Fruit fly (Drosophila melanogaster): Measurements from ENCODE around the gene Noc1.

The Noc1 gene

dm6 chr3L:11118627-11119395 is 44.2 kb downstream of the Noc1 start (continued):
- no peak; the same call in 2 of the 3 replicates for TF ChIP-seq CG11093 (GFP tag; IDR thresholded peaks at IDR 0.05)
- peak; percentile 82 for TF ChIP-seq pfk (GFP tag; optimal IDR thresholded peaks at IDR 0.05)
- 0 out of 2 replicates have a peak, but pooled peaks have one; percentile 11 for TF ChIP-seq crol (GFP tag; IDR thresholded peaks at IDR 0.05)
- peak; percentile 68 for TF ChIP-seq exex (tag; optimal IDR thresholded peaks at IDR 0.05)
- no peak for TF ChIP-seq peb (GFP tag; IDR thresholded peaks at IDR 0.05)
- no peak for TF ChIP-seq ab (GFP tag; optimal IDR thresholded peaks at IDR 0.05)
- no peak for TF ChIP-seq pb (GFP tag; optimal IDR thresholded peaks at IDR 0.05)
- peak; percentile 62 for TF ChIP-seq CG15269 (tag; optimal IDR thresholded peaks at IDR 0.05)
- no peak for TF ChIP-seq CG10321 (GFP tag; IDR thresholded peaks at IDR 0.05)
- no peak for TF ChIP-seq trem (tag; optimal IDR thresholded peaks at IDR 0.05)
- peak; percentile 37 for TF ChIP-seq salm (tag; optimal IDR thresholded peaks at IDR 0.05)
- TF ChIP-seq pnt (GFP tag; optimal IDR thresholded peaks at IDR 0.05), result peak; percentile 48
- TF ChIP-seq Sry-δ (GFP tag; optimal IDR thresholded peaks at IDR 0.05), result no peak
- TF ChIP-seq D19B (GFP tag; optimal IDR thresholded peaks at IDR 0.05), result peak; percentile 22
- peak; percentile 27; the same call in 1 of the 3 replicates for TF ChIP-seq dysf (GFP tag; IDR thresholded peaks at IDR 0.05)
- peak; percentile 37 for TF ChIP-seq Lhr (GFP tag; optimal IDR thresholded peaks at IDR 0.05)
- TF ChIP-seq CG7928 (GFP tag; optimal IDR thresholded peaks at IDR 0.05), result no peak
- TF ChIP-seq CG17385 (GFP tag; optimal IDR thresholded peaks at IDR 0.05), result peak; percentile 68
- peak; percentile 57; the same call in 1 of the 3 replicates for TF ChIP-seq CG11695 (GFP tag; IDR thresholded peaks at IDR 0.05)
- peak; percentile 91 for TF ChIP-seq CG6813 (GFP tag; optimal IDR thresholded peaks at IDR 0.05)
- TF ChIP-seq CG10366 (GFP tag; IDR thresholded peaks at IDR 0.05), result peak; percentile 24; the same call in 1 of the 2 replicates
- peak; percentile 48; the same call in 1 of the 3 replicates for TF ChIP-seq CG14050 (GFP tag; IDR thresholded peaks at IDR 0.05)
- TF ChIP-seq usp (GFP tag; optimal IDR thresholded peaks at IDR 0.05), result no peak
- TF ChIP-seq CG17328 (GFP tag; IDR thresholded peaks at IDR 0.05), result peak; percentile 69
- TF ChIP-seq CG15011 (GFP tag; optimal IDR thresholded peaks at IDR 0.05), result peak; percentile 75
- peak; percentile 40 for TF ChIP-seq CG18764 (GFP tag; optimal IDR thresholded peaks at IDR 0.05)
- TF ChIP-seq C15 (GFP tag; IDR thresholded peaks at IDR 0.05), result 0 out of 3 replicates have a peak, but pooled peaks have one; percentile 66
- no peak for TF ChIP-seq aop (GFP tag; IDR thresholded peaks at IDR 0.05)
- peak; percentile 58 for TF ChIP-seq kah (GFP tag; optimal IDR thresholded peaks at IDR 0.05)
- peak; percentile 84 for TF ChIP-seq Asciz (GFP tag; optimal IDR thresholded peaks at IDR 0.05)
- peak; percentile 64 for TF ChIP-seq CG8281 (tag; optimal IDR thresholded peaks at IDR 0.05)
- TF ChIP-seq jing (GFP tag; optimal IDR thresholded peaks at IDR 0.05), result no peak
- TF ChIP-seq CG10565 (GFP tag; optimal IDR thresholded peaks at IDR 0.05), result no peak
- peak; percentile 17 for TF ChIP-seq ERR (GFP tag; optimal IDR thresholded peaks at IDR 0.05)
- no peak for TF ChIP-seq B-H1 (GFP tag; IDR thresholded peaks at IDR 0.05)
- no peak for TF ChIP-seq Mrtf (GFP tag; IDR thresholded peaks at IDR 0.05)
- peak; percentile 81 for TF ChIP-seq CG10209 (GFP tag; optimal IDR thresholded peaks at IDR 0.05)
- TF ChIP-seq CG4328 (GFP tag; optimal IDR thresholded peaks at IDR 0.05), result peak; percentile 95
- peak; percentile 88 for TF ChIP-seq CrebB (tag; optimal IDR thresholded peaks at IDR 0.05)
- TF ChIP-seq CG10431 (GFP tag; optimal IDR thresholded peaks at IDR 0.05), result peak; percentile 86
- TF ChIP-seq CG8924 (tag; optimal IDR thresholded peaks at IDR 0.05), result peak; percentile 86
- TF ChIP-seq CG7357 (GFP tag; IDR thresholded peaks at IDR 0.05), result no peak
- no peak for TF ChIP-seq Rx (GFP tag; IDR thresholded peaks at IDR 0.05)
- TF ChIP-seq ken (GFP tag; IDR thresholded peaks at IDR 0.05), result no peak
- TF ChIP-seq CG4820 (GFP tag; optimal IDR thresholded peaks at IDR 0.05), result no peak
- peak; percentile 73 for TF ChIP-seq CG17359 (tag; optimal IDR thresholded peaks at IDR 0.05)
- TF ChIP-seq CG31388 (GFP tag; optimal IDR thresholded peaks at IDR 0.05), result peak; percentile 5
- TF ChIP-seq MTF-1 (GFP tag; optimal IDR thresholded peaks at IDR 0.05; ENCODE audit: borderline replicate concordance), result peak; percentile 86
- TF ChIP-seq gce (GFP tag; IDR thresholded peaks at IDR 0.05), result 0 out of 3 replicates have a peak, but pooled peaks have one; percentile 47
